Worm (Caenorhabditis elegans) whole organism, L4 larva: ENCODE results near the gene inx-8.
A peak's percentile ranks its signal among the peaks of the same experiment; 100 is the strongest.

Experiments
- F10B5.3 ChIP-seq: sonication (generic microtip); optimal IDR thresholded peaks from 2 replicates; lab custom pipeline; 2016; ENCODE audit warnings: mild to moderate bottlenecking, missing genetic modification characterization, missing compliant biosample characterization
- F37D6.2 ChIP-seq: sonication (generic microtip); optimal IDR thresholded peaks from 2 replicates; lab custom pipeline; 2016; ENCODE audit warnings: mild to moderate bottlenecking, missing genetic modification characterization, missing compliant biosample characterization
- F44E2.7 ChIP-seq: fragments of 200-800 bp; sonication (Bioruptor generic); IDR thresholded peaks from 2 replicates; pipeline ENCODE4 v2.1.2; 2022; ENCODE audit warnings: missing genetic modification characterization, missing compliant biosample characterization
- T20F7.1 ChIP-seq: fragments of 200-800 bp; sonication (Bioruptor generic); optimal IDR thresholded peaks from 2 replicates; lab custom pipeline; 2018; ENCODE audit warnings: mild to moderate bottlenecking, missing genetic modification characterization, missing compliant biosample characterization
- T26A8.4 ChIP-seq: fragments of 200-800 bp; sonication (Bioruptor generic); IDR thresholded peaks from 2 replicates; pipeline ENCODE4 v1.3.6; 2022; ENCODE audit warnings: missing genetic modification characterization, missing compliant biosample characterization
- Y48G9A.11 ChIP-seq: fragments of 200-800 bp; sonication (Bioruptor generic); IDR thresholded peaks from 2 replicates; pipeline ENCODE4 v1.3.6; 2022; ENCODE audit warnings: missing genetic modification reagents, missing genetic modification characterization, missing compliant biosample characterization
- Y5F2A.4 ChIP-seq: fragments of 200-800 bp; sonication (Bioruptor generic); optimal IDR thresholded peaks from 2 replicates; lab custom pipeline; 2018; ENCODE audit warnings: mild to moderate bottlenecking, missing genetic modification characterization, missing compliant biosample characterization
- ama-1 ChIP-seq: fragments of 150-350 bp; optimal IDR thresholded peaks from 2 replicates; lab custom pipeline; 2014; ENCODE audit warnings: inconsistent platforms, mixed read lengths
- ceh-28 ChIP-seq: fragments of 150-350 bp; optimal IDR thresholded peaks from 2 replicates; lab custom pipeline; 2014; ENCODE audit warnings: missing biosample characterization, missing genetic modification reagents, missing genetic modification characterization
- ceh-32 ChIP-seq: sonication (generic microtip); optimal IDR thresholded peaks from 2 replicates; lab custom pipeline; 2016; ENCODE audit warnings: mild to moderate bottlenecking, missing genetic modification characterization, missing compliant biosample characterization; ENCODE audit not compliant: poor library complexity
- ceh-44 ChIP-seq: fragments of 200-800 bp; sonication (Bioruptor generic); IDR thresholded peaks from 2 replicates; pipeline ENCODE4 v1.3.6; 2022; ENCODE audit warnings: missing genetic modification reagents, missing genetic modification characterization, missing compliant biosample characterization
- ces-1 ChIP-seq: fragments of 150-350 bp; sonication (generic microtip); optimal IDR thresholded peaks from 4 replicates; lab custom pipeline; 2014; ENCODE audit warnings: missing biosample characterization, missing genetic modification reagents, missing genetic modification characterization
- cey-2 ChIP-seq: sonication (generic microtip); optimal IDR thresholded peaks from 3 replicates; lab custom pipeline; 2017; ENCODE audit warnings: missing genetic modification characterization, mild to moderate bottlenecking, missing compliant biosample characterization, antibody characterized with exemption, borderline replicate concordance; ENCODE audit not compliant: insufficient read depth
- dmd-6 ChIP-seq: fragments of 200-800 bp; sonication (Bioruptor generic); IDR thresholded peaks from 2 replicates; pipeline ENCODE4 v1.3.6; 2022; ENCODE audit warnings: missing genetic modification reagents, missing genetic modification characterization, missing compliant biosample characterization
- dmd-8 ChIP-seq: fragments of 200-800 bp; sonication (Bioruptor generic); IDR thresholded peaks from 2 replicates; pipeline ENCODE4 v1.3.6; 2022; ENCODE audit warnings: missing genetic modification characterization, missing compliant biosample characterization
- dpl-1 ChIP-seq: fragments of 150-350 bp; optimal IDR thresholded peaks from 2 replicates; lab custom pipeline; 2014; ENCODE audit warnings: missing biosample characterization, missing genetic modification reagents, missing genetic modification characterization
- egl-43 ChIP-seq: fragments of 200-800 bp; sonication (Bioruptor generic); IDR thresholded peaks from 2 replicates; pipeline ENCODE4 v1.3.6; 2022; ENCODE audit warnings: missing genetic modification reagents, missing genetic modification characterization, missing compliant biosample characterization
- gei-8 ChIP-seq: fragments of 200-800 bp; sonication (Bioruptor generic); optimal IDR thresholded peaks from 2 replicates; lab custom pipeline; 2018; ENCODE audit warnings: mild to moderate bottlenecking, missing genetic modification characterization, missing compliant biosample characterization
- hlh-30 ChIP-seq: sonication (generic microtip); optimal IDR thresholded peaks from 2 replicates; lab custom pipeline; 2017; ENCODE audit warnings: antibody characterized with exemption, mild to moderate bottlenecking, missing genetic modification characterization, missing compliant biosample characterization; ENCODE audit not compliant: insufficient read depth
- hmg-1.1 ChIP-seq: fragments of 200-800 bp; sonication (Bioruptor generic); IDR thresholded peaks from 2 replicates; pipeline ENCODE4 v1.3.6; 2022; ENCODE audit warnings: missing genetic modification reagents, missing genetic modification characterization, missing compliant biosample characterization
- lin-13 ChIP-seq: fragments of 150-350 bp; optimal IDR thresholded peaks from 2 replicates; lab custom pipeline; 2014; ENCODE audit warnings: missing biosample characterization, missing genetic modification reagents, missing genetic modification characterization
- lsy-2 ChIP-seq, 2 experiments: fragments of 150-350 bp in 1 of 2; sonication (generic microtip) in 1 of 2; optimal IDR thresholded peaks; 2 replicates each; lab custom pipeline; 2014 to 2017; ENCODE audit warnings: missing biosample characterization in 2 of 2, missing genetic modification characterization in 2 of 2
- madf-5 ChIP-seq, 2 experiments: fragments of 200-800 bp; sonication (Bioruptor generic); IDR thresholded peaks; 2 replicates each; pipeline ENCODE4 v1.3.6; 2022; ENCODE audit warnings: missing compliant biosample characterization in 2 of 2, missing genetic modification characterization in 2 of 2
- mdl-1 ChIP-seq, 2 experiments: fragments of 150-350 bp in 1 of 2; sonication (generic microtip) in 1 of 2; optimal IDR thresholded peaks; 2 replicates each; lab custom pipeline; 2014 to 2017; ENCODE audit warnings: missing biosample characterization in 2 of 2, missing genetic modification characterization in 2 of 2
- mep-1 ChIP-seq: fragments of 150-350 bp; sonication (generic microtip); optimal IDR thresholded peaks from 3 replicates; lab custom pipeline; 2014; ENCODE audit warnings: missing biosample characterization, missing genetic modification characterization
- nhr-10 ChIP-seq: fragments of 150-350 bp; optimal IDR thresholded peaks from 2 replicates; lab custom pipeline; 2014; ENCODE audit warnings: missing biosample characterization, missing genetic modification characterization
- nhr-11 ChIP-seq: fragments of 150-350 bp; optimal IDR thresholded peaks from 2 replicates; lab custom pipeline; 2014; ENCODE audit warnings: missing biosample characterization, missing genetic modification characterization
- nhr-25 ChIP-seq: sonication (generic microtip); optimal IDR thresholded peaks from 2 replicates; lab custom pipeline; 2017; ENCODE audit warnings: missing genetic modification characterization, mild to moderate bottlenecking, missing compliant biosample characterization, antibody characterized with exemption, moderate library complexity, borderline replicate concordance; ENCODE audit not compliant: insufficient read depth
- nhr-28 ChIP-seq: fragments of 150-350 bp; optimal IDR thresholded peaks from 2 replicates; lab custom pipeline; 2014; ENCODE audit warnings: missing biosample characterization, missing genetic modification characterization
- nhr-41 ChIP-seq: fragments of 200-800 bp; sonication (Bioruptor generic); IDR thresholded peaks from 2 replicates; pipeline ENCODE4 v1.3.6; 2022; ENCODE audit warnings: missing genetic modification reagents, missing genetic modification characterization, missing compliant biosample characterization
- nhr-42 ChIP-seq: fragments of 200-800 bp; sonication (Bioruptor generic); IDR thresholded peaks from 2 replicates; pipeline ENCODE4 v1.3.6; 2022; ENCODE audit warnings: missing genetic modification characterization, missing compliant biosample characterization
- nhr-48 ChIP-seq: sonication (generic microtip); optimal IDR thresholded peaks from 2 replicates; lab custom pipeline; 2016; ENCODE audit warnings: mild to moderate bottlenecking, missing genetic modification characterization, missing compliant biosample characterization
- nhr-6 ChIP-seq: fragments of 150-350 bp; optimal IDR thresholded peaks from 2 replicates; lab custom pipeline; 2014; ENCODE audit warnings: missing biosample characterization, missing genetic modification characterization
- nhr-77 ChIP-seq: fragments of 150-350 bp; optimal IDR thresholded peaks from 2 replicates; lab custom pipeline; 2014; ENCODE audit warnings: missing biosample characterization, missing genetic modification characterization
- pha-4 ChIP-seq, 2 experiments: fragments of 150-350 bp in 1 of 2; fragments of 200-800 bp in 1 of 2; sonication (Bioruptor generic) in 1 of 2; IDR thresholded peaks in 1 of 2; optimal IDR thresholded peaks in 1 of 2; 2 replicates each; pipeline versions ENCODE4 v1.3.6 to Lab custom; 2014 to 2022; ENCODE audit warnings: missing genetic modification characterization in 2 of 2, missing genetic modification reagents in 2 of 2, missing biosample characterization in 1 of 2, missing compliant biosample characterization in 1 of 2
- pqm-1 ChIP-seq: sonication (generic microtip); optimal IDR thresholded peaks from 2 replicates; lab custom pipeline; 2017; ENCODE audit warnings: missing biosample characterization, missing genetic modification characterization
- rbr-2 ChIP-seq: sonication (generic microtip); optimal IDR thresholded peaks from 2 replicates; lab custom pipeline; 2016; ENCODE audit warnings: missing genotype, missing genetic modification characterization, missing compliant biosample characterization
- saeg-2 ChIP-seq: fragments of 200-800 bp; sonication (Bioruptor generic); IDR thresholded peaks from 2 replicates; pipeline ENCODE4 v1.3.6; 2022; ENCODE audit warnings: missing genetic modification reagents, missing genetic modification characterization, missing compliant biosample characterization
- skn-1 ChIP-seq: fragments of 150-350 bp; optimal IDR thresholded peaks from 2 replicates; lab custom pipeline; 2014; ENCODE audit warnings: missing biosample characterization, missing genetic modification characterization
- snpc-4 ChIP-seq: fragments of 150-350 bp; optimal IDR thresholded peaks from 2 replicates; lab custom pipeline; 2014; ENCODE audit warnings: missing biosample characterization, missing genetic modification characterization
- spr-3 ChIP-seq: fragments of 200-800 bp; sonication (Bioruptor generic); optimal IDR thresholded peaks from 2 replicates; lab custom pipeline; 2018; ENCODE audit warnings: mild to moderate bottlenecking, missing genetic modification characterization, missing compliant biosample characterization
- tag-97 ChIP-seq: fragments of 200-800 bp; sonication (Bioruptor generic); IDR thresholded peaks from 2 replicates; pipeline ENCODE4 v1.3.6; 2022; ENCODE audit warnings: missing genetic modification characterization, missing compliant biosample characterization
- unc-62 ChIP-seq, 3 experiments: fragments of 150-350 bp in 1 of 3; sonication (generic microtip); optimal IDR thresholded peaks in 2 of 3; peaks in 1 of 3; 1 replicate in 1 of 3; 2 replicates in 2 of 3; lab custom pipeline; 2014 to 2017; ENCODE audit warnings: missing biosample characterization in 3 of 3, missing genetic modification characterization in 3 of 3, missing genetic modification reagents in 3 of 3, missing genotype in 1 of 3
- vab-7 ChIP-seq: fragments of 200-800 bp; sonication (Bioruptor generic); IDR thresholded peaks from 2 replicates; pipeline ENCODE4 v1.3.6; 2022; ENCODE audit warnings: missing genetic modification reagents, missing genetic modification characterization, missing compliant biosample characterization
- zip-2 ChIP-seq: fragments of 150-350 bp; optimal IDR thresholded peaks from 2 replicates; lab custom pipeline; 2014; ENCODE audit warnings: missing biosample characterization, missing genetic modification characterization
- ztf-11 ChIP-seq: fragments of 150-350 bp; optimal IDR thresholded peaks from 2 replicates; lab custom pipeline; 2014; ENCODE audit warnings: missing biosample characterization, missing genetic modification characterization
- ztf-7 ChIP-seq: fragments of 150-350 bp; optimal IDR thresholded peaks from 2 replicates; lab custom pipeline; 2014; ENCODE audit warnings: missing biosample characterization, missing genetic modification characterization

Gene inx-8

ce11 chrIV:11691524-11691923 lies 17.9 kb downstream of the inx-8 start:
- TF ChIP-seq vab-7 (no peak), ama-1 (no peak), Y5F2A.4 (GFP tag; lab: Kevin White, UChicago) (no peak), unc-62 (GFP tag; optimal IDR thresholded peaks at IDR 0.05 in 1 of 2; lab: Kevin White, UChicago) (peak in 1 of 2 experiments; percentile 20), unc-62 (tag; optimal IDR thresholded peaks at IDR 0.05; lab: Kevin White, UChicago) (no peak), T26A8.4 (no peak), nhr-48 (tag; lab: Kevin White, UChicago) (no peak), zip-2 (tag; lab: Kevin White, UChicago) (no peak), rbr-2 (tag; lab: Kevin White, UChicago) (no peak)

ce11 chrIV:11692071-11692673 lies 18.5 kb downstream of the inx-8 start:
- TF ChIP-seq spr-3 (GFP tag; lab: Kevin White, UChicago) (no peak), ceh-32 (no peak), cey-2 (tag; lab: Kevin White, UChicago) (peak; percentile 39), saeg-2 (GFP tag; lab: Robert Waterston, UW) (no peak), Y48G9A.11 (GFP tag; lab: Robert Waterston, UW) (no peak), mdl-1 (tag; optimal IDR thresholded peaks at IDR 0.05; lab: Kevin White, UChicago) (peak; percentile 41 to 85), dmd-8 (0 out of 2 replicates have a peak, but pooled peaks have one; percentile 39), F37D6.2 (tag; lab: Kevin White, UChicago) (peak; percentile 18), T20F7.1 (peak; percentile 62), snpc-4 (no peak), nhr-10 (no peak), F10B5.3 (no peak), lsy-2 (tag; optimal IDR thresholded peaks at IDR 0.05; lab: Kevin White, UChicago) (peak; percentile 32 to 58), nhr-48 (tag; lab: Kevin White, UChicago) (peak; percentile 57), ceh-28 (tag; lab: Kevin White, UChicago) (peak; percentile 16), hmg-1.1 (GFP tag; lab: Robert Waterston, UW) (peak; percentile 85), skn-1 (tag; lab: Kevin White, UChicago) (no peak), nhr-28 (tag; lab: Kevin White, UChicago) (peak; percentile 96), pha-4 (GFP tag; IDR thresholded peaks at IDR 0.05; lab: Robert Waterston, UW) (peak; percentile 58; the same call in 1 of the 2 replicates), pha-4 (tag; optimal IDR thresholded peaks at IDR 0.05; lab: Kevin White, UChicago) (no peak), mep-1 (tag; lab: Kevin White, UChicago) (peak; percentile 87), dmd-6 (GFP tag; lab: Robert Waterston, UW) (peak; percentile 86), pqm-1 (tag; lab: Kevin White, UChicago) (peak; percentile 74), F44E2.7 (GFP tag; lab: Robert Waterston, UW) (no peak), dpl-1 (GFP tag; lab: Kevin White, UChicago) (peak; percentile 34), madf-5 (GFP tag; IDR thresholded peaks at IDR 0.05; lab: Robert Waterston, UW) (no peak), ces-1 (GFP tag; lab: Kevin White, UChicago) (peak; percentile 72), ceh-44 (GFP tag; lab: Robert Waterston, UW) (no peak), gei-8 (GFP tag; lab: Kevin White, UChicago) (no peak), nhr-41 (GFP tag; lab: Robert Waterston, UW) (peak; percentile 58; the same call in 1 of the 2 replicates), nhr-6 (tag; lab: Kevin White, UChicago) (peak; percentile 85), nhr-25 (tag; lab: Kevin White, UChicago) (peak; percentile 79), ztf-11 (tag; lab: Kevin White, UChicago) (no peak), nhr-77 (tag; lab: Kevin White, UChicago) (peak; percentile 90), nhr-11 (tag; lab: Kevin White, UChicago) (peak; percentile 50), tag-97 (GFP tag; lab: Robert Waterston, UW) (no peak), nhr-42 (GFP tag; lab: Robert Waterston, UW) (0 out of 2 replicates have a peak, but pooled peaks have one; percentile 55), lin-13 (GFP tag; lab: Kevin White, UChicago) (no peak), egl-43 (GFP tag; lab: Robert Waterston, UW) (peak; percentile 67; the same call in 1 of the 2 replicates), hlh-30 (tag; lab: Kevin White, UChicago) (peak; percentile 81), unc-62 (GFP tag; optimal IDR thresholded peaks at IDR 0.05 in 1 of 2; lab: Kevin White, UChicago) (peak; percentile 48 to 99), unc-62 (tag; optimal IDR thresholded peaks at IDR 0.05; lab: Kevin White, UChicago) (no peak), ztf-7 (tag; lab: Kevin White, UChicago) (no peak)
